Worm (Caenorhabditis elegans) whole organism, L2 larva: Measurements from ENCODE around the gene hap-1.

Experiments used
- C34F6.9 ChIP-seq: fragments of 150-350 bp; optimal IDR thresholded peaks from 2 replicates; lab custom pipeline; 2014; ENCODE audit warnings: missing biosample characterization, missing genetic modification characterization
- F13H6.1 ChIP-seq: sonication (generic microtip); optimal IDR thresholded peaks from 2 replicates; lab custom pipeline; 2016; ENCODE audit warnings: missing genetic modification characterization, missing compliant biosample characterization
- R02D3.7 ChIP-seq: fragments of 150-350 bp; optimal IDR thresholded peaks from 2 replicates; lab custom pipeline; 2014; ENCODE audit warnings: missing biosample characterization, missing genetic modification characterization
- ZK546.5 ChIP-seq: sonication (generic microtip); optimal IDR thresholded peaks from 2 replicates; lab custom pipeline; 2017; ENCODE audit warnings: missing biosample characterization, missing genetic modification characterization
- alr-1 ChIP-seq: fragments of 150-350 bp; optimal IDR thresholded peaks from 2 replicates; lab custom pipeline; 2014; ENCODE audit warnings: missing biosample characterization, missing genetic modification characterization
- ceh-82 ChIP-seq: fragments of 150-350 bp; optimal IDR thresholded peaks from 2 replicates; lab custom pipeline; 2014; ENCODE audit warnings: missing biosample characterization, missing genetic modification characterization
- egl-27 ChIP-seq: sonication (generic microtip); optimal IDR thresholded peaks from 3 replicates; lab custom pipeline; 2017; ENCODE audit warnings: missing biosample characterization, missing genetic modification reagents, missing genetic modification characterization
- elt-1 ChIP-seq: fragments of 150-350 bp; optimal IDR thresholded peaks from 2 replicates; lab custom pipeline; 2014; ENCODE audit warnings: missing biosample characterization, missing genetic modification characterization
- elt-3 ChIP-seq: sonication (generic microtip); optimal IDR thresholded peaks from 2 replicates; lab custom pipeline; 2017; ENCODE audit warnings: missing biosample characterization, missing genetic modification characterization
- fos-1 ChIP-seq: fragments of 150-350 bp; optimal IDR thresholded peaks from 2 replicates; lab custom pipeline; 2014; ENCODE audit warnings: missing biosample characterization, missing genetic modification characterization
- gmeb-1 ChIP-seq: fragments of 150-350 bp; optimal IDR thresholded peaks from 2 replicates; lab custom pipeline; 2014; ENCODE audit warnings: missing biosample characterization, missing genetic modification characterization
- lin-11 ChIP-seq: fragments of 150-350 bp; sonication (generic microtip); optimal IDR thresholded peaks from 2 replicates; lab custom pipeline; 2014; ENCODE audit warnings: missing biosample characterization, missing genetic modification characterization, inconsistent platforms, mixed read lengths
- lin-13 ChIP-seq: fragments of 150-350 bp; optimal IDR thresholded peaks from 2 replicates; lab custom pipeline; 2014; ENCODE audit warnings: missing biosample characterization, missing genetic modification reagents, missing genetic modification characterization
- mab-5 ChIP-seq: fragments of 150-350 bp; optimal IDR thresholded peaks from 2 replicates; lab custom pipeline; 2014; ENCODE audit warnings: missing biosample characterization, missing genetic modification characterization
- nhr-12 ChIP-seq: fragments of 150-350 bp; optimal IDR thresholded peaks from 2 replicates; lab custom pipeline; 2014; ENCODE audit warnings: missing biosample characterization, missing genetic modification characterization
- nhr-21 ChIP-seq: fragments of 150-350 bp; optimal IDR thresholded peaks from 2 replicates; lab custom pipeline; 2014; ENCODE audit warnings: missing biosample characterization, missing genetic modification characterization
- nhr-23 ChIP-seq: fragments of 150-350 bp; optimal IDR thresholded peaks from 2 replicates; lab custom pipeline; 2014; ENCODE audit warnings: missing biosample characterization, missing genetic modification reagents, missing genetic modification characterization
- nhr-25 ChIP-seq: fragments of 150-350 bp; sonication (generic microtip); optimal IDR thresholded peaks from 3 replicates; lab custom pipeline; 2014; ENCODE audit warnings: missing biosample characterization, missing genetic modification characterization
- sem-4 ChIP-seq: fragments of 150-350 bp; optimal IDR thresholded peaks from 2 replicates; lab custom pipeline; 2014; ENCODE audit warnings: missing biosample characterization, missing genetic modification reagents, missing genetic modification characterization
- sma-3 ChIP-seq: sonication (generic microtip); optimal IDR thresholded peaks from 2 replicates; lab custom pipeline; 2016; ENCODE audit warnings: missing genetic modification reagents, missing genetic modification characterization, missing compliant biosample characterization
- sma-9 ChIP-seq, 2 experiments: fragments of 150-350 bp in 1 of 2; sonication (generic microtip) in 1 of 2; optimal IDR thresholded peaks; 2 replicates each; lab custom pipeline; 2014 to 2016; ENCODE audit warnings: missing genetic modification characterization in 2 of 2, mild to moderate bottlenecking in 1 of 2, missing biosample characterization in 1 of 2, missing compliant biosample characterization in 1 of 2, missing genetic modification reagents in 1 of 2, moderate library complexity in 1 of 2
- snpc-4 ChIP-seq: fragments of 150-350 bp; optimal IDR thresholded peaks from 2 replicates; lab custom pipeline; 2014; ENCODE audit warnings: missing biosample characterization, missing genetic modification characterization
- unc-62 ChIP-seq: fragments of 150-350 bp; optimal IDR thresholded peaks from 2 replicates; lab custom pipeline; 2014; ENCODE audit warnings: missing biosample characterization, missing genetic modification reagents, missing genetic modification characterization
- ztf-11 ChIP-seq: sonication (generic microtip); optimal IDR thresholded peaks from 2 replicates; lab custom pipeline; 2017; ENCODE audit warnings: missing biosample characterization, missing genetic modification characterization
- ztf-4 ChIP-seq: fragments of 150-350 bp; optimal IDR thresholded peaks from 2 replicates; lab custom pipeline; 2014; ENCODE audit warnings: missing biosample characterization, missing genetic modification characterization

The hap-1 gene

DNA sequence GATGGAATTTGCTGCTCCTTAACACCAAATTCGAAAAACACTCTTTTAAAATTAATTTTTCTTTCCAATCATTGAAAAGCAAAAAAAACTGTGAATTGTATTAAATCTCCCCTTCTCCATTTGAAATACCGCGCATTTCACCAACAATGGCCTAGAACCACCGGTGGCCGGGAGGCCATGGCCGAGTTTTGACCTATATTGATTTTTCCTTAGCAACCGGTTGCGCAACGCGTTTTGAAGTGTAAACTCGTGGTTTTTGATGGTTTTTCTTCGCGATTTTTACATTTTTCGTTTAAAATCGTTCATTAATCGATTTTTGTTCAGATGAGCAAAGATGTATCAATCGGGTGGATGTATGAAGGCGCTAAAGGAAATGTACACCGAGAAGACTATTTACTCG, 44.5 kb downstream of the hap-1 start, which contains the start of gene mog-3 (continued):
- TF ChIP-seq F13H6.1 (tag; lab: Kevin White, UChicago) (peak; percentile 66), ZK546.5 (tag; lab: Kevin White, UChicago) (no peak), snpc-4 (tag; lab: Kevin White, UChicago) (no peak), R02D3.7 (tag; lab: Kevin White, UChicago) (no peak)

DNA sequence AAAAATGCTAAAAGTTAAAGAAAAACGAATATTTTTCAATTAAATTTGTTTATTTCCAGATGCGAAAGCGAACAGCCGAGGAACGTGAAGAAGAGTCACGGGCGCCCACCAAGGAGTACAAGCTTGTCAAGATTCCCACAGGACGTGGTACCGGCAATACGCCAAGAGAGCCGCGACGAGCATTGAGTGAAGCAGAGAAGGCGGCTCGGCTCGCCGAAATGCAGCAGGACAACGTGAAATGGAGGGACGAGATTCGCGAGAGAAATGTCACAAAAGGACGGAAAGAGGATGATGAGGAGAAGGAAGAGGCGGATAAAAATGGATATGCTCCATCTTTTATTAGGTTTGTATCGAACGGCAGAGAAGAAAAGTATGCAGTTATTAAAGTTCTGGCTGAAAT, 46.7 kb downstream of the hap-1 start:
- TF ChIP-seq nhr-21 (tag; lab: Kevin White, UChicago) (no peak), F13H6.1 (tag; lab: Kevin White, UChicago) (no peak), egl-27 (tag; lab: Kevin White, UChicago) (no peak), ztf-11 (tag; lab: Kevin White, UChicago) (no peak), snpc-4 (tag; lab: Kevin White, UChicago) (no peak), elt-1 (tag; lab: Kevin White, UChicago) (no peak), C34F6.9 (tag; lab: Kevin White, UChicago) (no peak), ZK546.5 (tag; lab: Kevin White, UChicago) (no peak), sma-9 (GFP tag; optimal IDR thresholded peaks at IDR 0.05; lab: Kevin White, UChicago) (no peak), sma-9 (tag; optimal IDR thresholded peaks at IDR 0.05; lab: Kevin White, UChicago) (no peak), ceh-82 (no peak)
- TF ChIP-seq, all 48 proteins: peak for 0

DNA sequence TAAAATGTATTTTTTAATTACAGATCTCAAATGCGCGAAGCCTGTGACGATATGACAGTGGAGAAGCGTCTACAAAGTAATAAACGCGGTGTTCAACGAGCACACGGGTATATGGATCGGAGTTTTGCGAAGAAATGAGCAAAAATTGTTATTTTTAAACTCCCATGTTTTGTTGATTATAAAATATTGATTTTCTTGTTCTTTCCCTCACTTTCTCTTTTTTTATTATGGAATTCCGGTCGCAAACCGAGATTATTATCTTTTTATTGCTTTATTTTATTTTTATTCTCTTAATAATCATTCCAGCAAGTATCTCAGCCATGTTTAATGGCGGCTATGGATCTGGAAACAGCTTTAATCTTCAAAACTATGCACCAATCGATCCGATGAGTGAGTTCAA, 47.2 kb downstream of the hap-1 start, which contains the start of gene pqe-1:
Gene pqe-1 (plus strand): TSS at position 301 of the 400 bp plus-strand sequence.
- TF ChIP-seq nhr-23 (tag; lab: Kevin White, UChicago) (no peak), unc-62 (GFP tag; lab: Kevin White, UChicago) (no peak), sem-4 (tag; lab: Kevin White, UChicago) (no peak), nhr-12 (tag; lab: Kevin White, UChicago) (no peak), ztf-4 (tag; lab: Kevin White, UChicago) (no peak), elt-3 (no peak), C34F6.9 (tag; lab: Kevin White, UChicago) (no peak), fos-1 (tag; lab: Kevin White, UChicago) (no peak), lin-11 (tag; lab: Kevin White, UChicago) (no peak), lin-13 (GFP tag; lab: Kevin White, UChicago) (no peak), nhr-25 (tag; lab: Kevin White, UChicago) (no peak), gmeb-1 (no peak), alr-1 (tag; lab: Kevin White, UChicago) (no peak), sma-3 (GFP tag; lab: Kevin White, UChicago) (no peak), mab-5 (tag; lab: Kevin White, UChicago) (no peak)
